Worm (Caenorhabditis elegans) whole organism, L3 larva: Measurements from ENCODE around the gene daf-4.

Experiments
- R02D3.7 ChIP-seq: fragments of 150-350 bp; optimal IDR thresholded peaks from 2 replicates; lab custom pipeline; 2014; ENCODE audit warnings: missing biosample characterization, missing genetic modification characterization
- egl-27 ChIP-seq: sonication (generic microtip); optimal IDR thresholded peaks from 4 replicates; lab custom pipeline; 2017; ENCODE audit warnings: missing biosample characterization, missing genetic modification reagents, missing genetic modification characterization
- mdl-1 ChIP-seq: fragments of 150-350 bp; optimal IDR thresholded peaks from 2 replicates; lab custom pipeline; 2014; ENCODE audit warnings: missing biosample characterization, missing genetic modification characterization
- nhr-28 ChIP-seq: fragments of 150-350 bp; optimal IDR thresholded peaks from 2 replicates; lab custom pipeline; 2014; ENCODE audit warnings: missing biosample characterization, missing genetic modification characterization
- nhr-77 ChIP-seq: fragments of 150-350 bp; optimal IDR thresholded peaks from 2 replicates; lab custom pipeline; 2014; ENCODE audit warnings: missing biosample characterization, missing genetic modification characterization
- sea-2 ChIP-seq: fragments of 150-350 bp; sonication (generic microtip); optimal IDR thresholded peaks from 4 replicates; lab custom pipeline; 2014; ENCODE audit warnings: missing biosample characterization, missing genetic modification reagents, missing genetic modification characterization
- unc-62 ChIP-seq: fragments of 150-350 bp; sonication (generic microtip); optimal IDR thresholded peaks from 4 replicates; lab custom pipeline; 2014; ENCODE audit warnings: missing biosample characterization, missing genetic modification reagents, missing genetic modification characterization

- no peak for TF ChIP-seq unc-62 (GFP tag; lab: Kevin White, UChicago)
- TF ChIP-seq nhr-77 (tag; lab: Kevin White, UChicago) = no peak
- TF ChIP-seq egl-27 (tag; lab: Kevin White, UChicago) = no peak
- TF ChIP-seq sea-2 (GFP tag; lab: Kevin White, UChicago) = no peak
- no peak for TF ChIP-seq nhr-28
- no peak for TF ChIP-seq R02D3.7 (tag; lab: Kevin White, UChicago)
- TF ChIP-seq mdl-1 (tag; lab: Kevin White, UChicago) = no peak
Measured at ce11 chrIII:5623418-5623817, 1.5 kb upstream of the daf-4 start.
